Fruit fly (Drosophila melanogaster): ENCODE measurements around the gene alpha-Est5.

The alpha-Est5 gene

DNA sequence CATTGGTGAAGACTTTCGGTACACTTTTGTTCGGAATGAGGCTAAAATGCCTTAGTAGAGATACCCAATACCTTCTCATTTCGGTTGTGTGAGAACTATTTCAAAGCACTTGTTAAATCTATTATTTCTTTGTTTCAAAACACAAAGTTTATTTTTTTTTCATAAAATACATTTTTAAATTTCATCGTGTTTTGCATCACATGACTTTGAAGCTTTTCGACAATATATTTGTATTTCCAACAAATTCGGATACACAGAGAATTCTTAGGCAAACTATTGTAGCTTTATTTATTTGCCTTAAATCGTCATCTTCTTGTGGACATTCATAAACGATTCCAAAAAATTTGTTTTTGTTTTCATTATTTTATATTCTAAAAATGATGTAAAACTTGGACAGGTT lies 42.4 kb downstream of the alpha-Est5 start, which contains the start of gene alpha-Est10:
TSS of gene alpha-Est10 (minus strand) at position 101 of the 400 bp plus-strand sequence.
- no peak for TF ChIP-seq chm (GFP tag; IDR thresholded peaks at IDR 0.05)
- TF ChIP-seq kni (GFP tag; optimal IDR thresholded peaks at IDR 0.05), result no peak
- no peak for TF ChIP-seq hb (GFP tag; IDR thresholded peaks at IDR 0.05; ENCODE audit: partially characterized antibody)
- no peak for TF ChIP-seq CG17829 (tag; optimal IDR thresholded peaks at IDR 0.05)
- TF ChIP-seq rib (GFP tag; IDR thresholded peaks at IDR 0.05), result no peak
- no peak for TF ChIP-seq BtbVII (GFP tag; optimal IDR thresholded peaks at IDR 0.05)
- no peak for TF ChIP-seq slou (GFP tag; optimal IDR thresholded peaks at IDR 0.05)
- TF ChIP-seq Bteb2 (GFP tag; optimal IDR thresholded peaks at IDR 0.05), result no peak
- no peak for TF ChIP-seq chinmo (GFP tag; IDR thresholded peaks at IDR 0.05; ENCODE audit: partially characterized antibody)
- no peak for TF ChIP-seq Dad (GFP tag; optimal IDR thresholded peaks at IDR 0.05)
- no peak for TF ChIP-seq ab (GFP tag; optimal IDR thresholded peaks at IDR 0.05)
- no peak for TF ChIP-seq CG17612 (GFP tag; IDR thresholded peaks at IDR 0.05)

DNA sequence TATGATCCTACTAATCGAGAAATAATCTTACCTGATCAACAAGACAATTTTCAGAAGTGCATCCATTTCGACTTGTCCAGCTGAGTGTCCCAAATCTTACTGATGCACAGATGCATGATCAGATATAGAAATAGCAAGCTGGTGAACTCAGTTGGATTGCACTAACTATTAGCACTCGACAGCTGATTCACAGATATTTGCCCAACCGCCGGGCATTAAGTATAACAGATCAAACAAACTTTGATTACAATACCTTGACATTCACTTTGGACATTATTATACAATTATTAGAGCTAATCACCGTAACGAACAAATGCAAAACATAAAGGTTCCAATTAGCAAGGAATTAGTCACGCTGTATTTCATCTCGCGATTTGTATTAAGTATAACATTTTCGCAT lies 43.0 kb downstream of the alpha-Est5 start, which contains the start of gene CG42656:
TSS of gene CG42656 (minus strand) at position 101 of the 400 bp plus-strand sequence.
- no peak for TF ChIP-seq Myb (GFP tag; optimal IDR thresholded peaks at IDR 0.05)
- TF ChIP-seq CG9876 (GFP tag; optimal IDR thresholded peaks at IDR 0.05), result no peak
- no peak for TF ChIP-seq sisA (GFP tag; IDR thresholded peaks at IDR 0.05)
- TF ChIP-seq Side (GFP tag; optimal IDR thresholded peaks at IDR 0.05), result no peak
- no peak for TF ChIP-seq pnt (GFP tag; optimal IDR thresholded peaks at IDR 0.05)
- peak; percentile 35 for TF ChIP-seq Med (GFP tag)
- no peak for TF ChIP-seq CG32767 (GFP tag; IDR thresholded peaks at IDR 0.05)
- TF ChIP-seq CG1602 (GFP tag; optimal IDR thresholded peaks at IDR 0.05), result no peak
- TF ChIP-seq CG11398 (GFP tag; optimal IDR thresholded peaks at IDR 0.05), result no peak

DNA sequence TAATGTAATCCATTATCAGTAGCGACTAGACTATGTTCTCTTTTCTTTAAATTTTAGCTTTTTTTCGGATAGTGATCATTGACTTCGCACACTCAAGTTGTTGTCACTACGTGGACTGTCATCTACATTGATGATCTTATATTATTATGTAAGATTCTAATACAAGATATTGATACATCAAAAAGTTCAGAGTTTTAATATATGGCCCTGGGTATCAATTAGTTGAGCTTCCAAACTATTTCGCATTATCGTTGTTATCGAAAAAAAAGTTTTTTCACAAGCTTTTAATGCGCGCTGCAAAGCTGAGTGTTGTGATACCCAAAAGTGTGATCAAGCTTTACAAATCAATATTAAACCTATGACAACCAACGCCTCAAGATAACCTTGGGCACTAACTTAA lies 44.1 kb downstream of the alpha-Est5 start:
- TF ChIP-seq tx (GFP tag; optimal IDR thresholded peaks at IDR 0.05) (no peak), CG15514 (GFP tag; optimal IDR thresholded peaks at IDR 0.05) (peak; percentile 9), knrl (GFP tag; IDR thresholded peaks at IDR 0.05; ENCODE audit: partially characterized antibody) (peak; percentile 33; the same call in 2 of the 3 replicates), CG31441 (GFP tag; IDR thresholded peaks at IDR 0.05) (0 out of 2 replicates have a peak, but pooled peaks have one; percentile 10), CG1603 (tag; optimal IDR thresholded peaks at IDR 0.05) (peak; percentile 34), CG14441 (GFP tag; IDR thresholded peaks at IDR 0.05) (peak; percentile 47), CG7556 (GFP tag; optimal IDR thresholded peaks at IDR 0.05) (peak; percentile 12), MESR4 (GFP tag; optimal IDR thresholded peaks at IDR 0.05) (no peak), hb (GFP tag; IDR thresholded peaks at IDR 0.05; ENCODE audit: partially characterized antibody) (peak; percentile 71; the same call in 2 of the 3 replicates), onecut (GFP tag; IDR thresholded peaks at IDR 0.05) (peak; percentile 83), CG4424 (GFP tag; optimal IDR thresholded peaks at IDR 0.05) (peak; percentile 16), Abd-B (GFP tag; optimal IDR thresholded peaks at IDR 0.05) (peak; percentile 13), Dek (tag; optimal IDR thresholded peaks at IDR 0.05) (peak; percentile 30), CG2678 (tag; optimal IDR thresholded peaks at IDR 0.05) (peak; percentile 32), CG8290 (GFP tag; optimal IDR thresholded peaks at IDR 0.05) (no peak), CG8290 (tag; optimal IDR thresholded peaks at IDR 0.05) (peak in 1 of 2 experiments; percentile 60), CG32532 (GFP tag; IDR thresholded peaks at IDR 0.05) (peak; percentile 12; the same call in 1 of the 2 replicates), vnd (GFP tag; IDR thresholded peaks at IDR 0.05; ENCODE audit: partially characterized antibody) (peak; percentile 60; the same call in 2 of the 3 replicates), CG3838 (GFP tag; optimal IDR thresholded peaks at IDR 0.05) (no peak), chn (GFP tag; optimal IDR thresholded peaks at IDR 0.05) (no peak), NC2α (GFP tag; optimal IDR thresholded peaks at IDR 0.05) (no peak), unpg (GFP tag; optimal IDR thresholded peaks at IDR 0.05) (peak; percentile 23), esg (GFP tag; conservative IDR thresholded peaks at IDR 0.05) (0 out of 2 replicates have a peak, but pooled peaks have one; percentile 10), CG12659 (GFP tag; optimal IDR thresholded peaks at IDR 0.05) (peak; percentile 12), tio (GFP tag; optimal IDR thresholded peaks at IDR 0.05) (no peak), CG10147 (GFP tag; optimal IDR thresholded peaks at IDR 0.05) (peak; percentile 20), dimm (GFP tag; IDR thresholded peaks at IDR 0.05) (no peak), gfzf (GFP tag; optimal IDR thresholded peaks at IDR 0.05) (peak; percentile 6), mirr (GFP tag; optimal IDR thresholded peaks at IDR 0.05) (peak; percentile 30)
